Fruit fly (Drosophila melanogaster): ENCODE results near the gene CG2111.
A peak's percentile ranks its signal among the peaks of the same experiment; 100 is the strongest.

- TF ChIP-seq CTCF (optimal IDR thresholded peaks at IDR 0.05) (peak; percentile 25 to 47), CG8478 (optimal IDR thresholded peaks at IDR 0.05) (no peak)
Measured at dm6 chrX:10627062-10627756, 30.3 kb upstream of the CG2111 start, which contains the start of the genes CG9806 and X11Lbeta.

All from S2 (cell line).